Fruit fly (Drosophila melanogaster) whole organism, wandering third instar larva: ENCODE results near the gene CG1632.

Source experiments
- Dfd ChIP-seq: fragments of >200 bp; optimal IDR thresholded peaks from 2 replicates; lab custom pipeline; 2017; ENCODE audit warnings: missing biosample characterization, missing genetic modification characterization
- Hr78 ChIP-seq: fragments of >200 bp; optimal IDR thresholded peaks from 2 replicates; lab custom pipeline; 2017; ENCODE audit warnings: missing biosample characterization, missing genetic modification characterization
- N ChIP-seq: fragments of >200 bp; optimal IDR thresholded peaks from 2 replicates; lab custom pipeline; 2018; ENCODE audit warnings: missing biosample characterization, missing external identifiers, missing genetic modification characterization
- jim ChIP-seq: fragments of 175-275, 200-325 bp; sonication (Bioruptor generic); optimal IDR thresholded peaks from 2 replicates; lab custom pipeline; 2016; ENCODE audit warnings: missing biosample characterization, mild to moderate bottlenecking, missing genetic modification characterization
- pan ChIP-seq: fragments of >200 bp; optimal IDR thresholded peaks from 2 replicates; lab custom pipeline; 2017
- sage ChIP-seq: fragments of 200-800 bp; sonication (Bioruptor generic); optimal IDR thresholded peaks from 2 replicates; lab custom pipeline; 2016; ENCODE audit warnings: missing biosample characterization, mild to moderate bottlenecking, missing genetic modification characterization

DNA sequence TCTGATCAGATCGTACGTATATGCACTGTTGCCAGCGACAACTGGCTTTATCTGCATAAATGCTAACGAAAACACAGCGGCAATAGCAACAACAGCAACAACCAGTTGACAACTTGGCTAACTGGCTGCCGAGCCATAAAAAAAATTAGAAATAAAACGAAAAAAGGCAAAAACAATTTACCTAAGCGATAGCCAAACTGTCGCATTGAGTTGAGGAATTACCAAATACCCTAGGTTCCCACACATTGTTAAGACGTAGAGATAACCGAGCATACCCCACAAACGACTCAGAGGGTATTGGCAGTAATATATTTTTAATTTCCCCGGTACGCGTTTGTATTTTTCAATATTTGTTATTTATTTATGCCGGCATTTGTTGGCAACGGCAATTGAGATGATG is 19.3 kb upstream of the CG1632 start:
- TF ChIP-seq Hr78 (GFP tag; lab: Kevin White, UChicago) (no peak), Dfd (GFP tag; lab: Kevin White, UChicago) (no peak), pan (lab: Kevin White, UChicago) (no peak), sage (GFP tag; lab: Kevin White, UChicago) (no peak), N (GFP tag; lab: Kevin White, UChicago) (no peak), jim (GFP tag; lab: Kevin White, UChicago) (no peak)
